Worm (Caenorhabditis elegans) whole organism, L3 larva: ENCODE data around the gene C07D10.5.
A peak's percentile ranks its signal among the peaks of the same experiment; 100 is the strongest.
"Not testable (repeated sequence)": the region's sequence is repeated elsewhere in the genome, so short reads cannot be mapped to it uniquely, and the experiment has no call there.

Experiments used
- R02D3.7 ChIP-seq: fragments of 150-350 bp; optimal IDR thresholded peaks from 2 replicates; lab custom pipeline; 2014; ENCODE audit warnings: missing biosample characterization, missing genetic modification characterization
- ZK546.5 ChIP-seq: sonication (generic microtip); optimal IDR thresholded peaks from 2 replicates; lab custom pipeline; 2017; ENCODE audit warnings: missing biosample characterization, missing genetic modification characterization
- aly-2 ChIP-seq: fragments of 150-350 bp; optimal IDR thresholded peaks from 2 replicates; lab custom pipeline; 2014; ENCODE audit warnings: missing biosample characterization, missing genetic modification characterization
- ama-1 ChIP-seq: fragments of 150-350 bp; optimal IDR thresholded peaks from 2 replicates; lab custom pipeline; 2018
- ceh-16 ChIP-seq: sonication (generic microtip); optimal IDR thresholded peaks from 2 replicates; lab custom pipeline; 2017; ENCODE audit warnings: missing biosample characterization, missing genetic modification characterization
- ceh-28 ChIP-seq: fragments of 150-350 bp; optimal IDR thresholded peaks from 2 replicates; lab custom pipeline; 2014; ENCODE audit warnings: missing biosample characterization, missing genetic modification reagents, missing genetic modification characterization
- ceh-9 ChIP-seq: sonication (generic microtip); optimal IDR thresholded peaks from 2 replicates; lab custom pipeline; 2018; ENCODE audit warnings: missing biosample characterization, missing genetic modification characterization
- daf-12 ChIP-seq: fragments of 150-350 bp; optimal IDR thresholded peaks from 2 replicates; lab custom pipeline; 2014; ENCODE audit warnings: missing biosample characterization, missing genetic modification reagents, missing genetic modification characterization
- egl-5 ChIP-seq: fragments of 150-350 bp; optimal IDR thresholded peaks from 2 replicates; lab custom pipeline; 2017; ENCODE audit warnings: missing biosample characterization, missing genetic modification reagents, missing genetic modification characterization, inconsistent platforms
- elt-2 ChIP-seq: sonication (generic microtip); optimal IDR thresholded peaks from 2 replicates; lab custom pipeline; 2016; ENCODE audit warnings: missing genetic modification reagents, mild to moderate bottlenecking, missing genetic modification characterization, missing compliant biosample characterization
- elt-3 ChIP-seq, 3 experiments: fragments of 150-350 bp in 1 of 3; sonication (generic microtip) in 2 of 3; optimal IDR thresholded peaks; 2 replicates in 2 of 3; 4 replicates in 1 of 3; lab custom pipeline; 2014 to 2017; ENCODE audit warnings: missing biosample characterization in 3 of 3, missing genetic modification characterization in 3 of 3
- eor-1 ChIP-seq, 2 experiments: fragments of 150-350 bp; optimal IDR thresholded peaks; 2 replicates each; lab custom pipeline; 2014 to 2018; ENCODE audit warnings: missing biosample characterization in 2 of 2, missing genetic modification characterization in 2 of 2
- fkh-10 ChIP-seq: sonication (generic microtip); optimal IDR thresholded peaks from 2 replicates; lab custom pipeline; 2017; ENCODE audit warnings: missing biosample characterization, missing genetic modification reagents, missing genetic modification characterization
- fkh-2 ChIP-seq: fragments of 150-350 bp; optimal IDR thresholded peaks from 2 replicates; lab custom pipeline; 2014; ENCODE audit warnings: missing biosample characterization, missing genetic modification reagents, missing genetic modification characterization
- fos-1 ChIP-seq: fragments of 150-350 bp; optimal IDR thresholded peaks from 2 replicates; lab custom pipeline; 2014; ENCODE audit warnings: missing biosample characterization, missing genetic modification characterization
- hmg-11 ChIP-seq: sonication (generic microtip); optimal IDR thresholded peaks from 2 replicates; lab custom pipeline; 2016; ENCODE audit warnings: missing genetic modification characterization, missing compliant biosample characterization
- jun-1 ChIP-seq: fragments of 150-350 bp; optimal IDR thresholded peaks from 2 replicates; lab custom pipeline; 2014; ENCODE audit warnings: missing biosample characterization, missing genetic modification reagents, missing genetic modification characterization
- lin-39 ChIP-seq: fragments of 150-350 bp; optimal IDR thresholded peaks from 2 replicates; lab custom pipeline; 2018; ENCODE audit warnings: missing biosample characterization, missing genetic modification reagents, missing genetic modification characterization
- lsy-12 ChIP-seq: sonication (generic microtip); optimal IDR thresholded peaks from 2 replicates; lab custom pipeline; 2016; ENCODE audit warnings: mild to moderate bottlenecking, missing genetic modification characterization, missing compliant biosample characterization
- mdl-1 ChIP-seq: fragments of 150-350 bp; optimal IDR thresholded peaks from 2 replicates; lab custom pipeline; 2014; ENCODE audit warnings: missing biosample characterization, missing genetic modification characterization
- mml-1 ChIP-seq: fragments of 150-350 bp; sonication (generic microtip); optimal IDR thresholded peaks from 3 replicates; lab custom pipeline; 2014; ENCODE audit warnings: missing biosample characterization, missing genetic modification characterization
- nfya-1 ChIP-seq: sonication (generic microtip); optimal IDR thresholded peaks from 2 replicates; lab custom pipeline; 2017; ENCODE audit warnings: missing genetic modification characterization, mild to moderate bottlenecking, missing compliant biosample characterization, antibody characterized with exemption, moderate library complexity; ENCODE audit not compliant: insufficient read depth
- nhr-11 ChIP-seq: fragments of 150-350 bp; optimal IDR thresholded peaks from 2 replicates; lab custom pipeline; 2014; ENCODE audit warnings: missing biosample characterization, missing genetic modification characterization
- nhr-23 ChIP-seq: fragments of 150-350 bp; optimal IDR thresholded peaks from 2 replicates; lab custom pipeline; 2014; ENCODE audit warnings: missing biosample characterization, missing genetic modification reagents, missing genetic modification characterization
- nhr-237 ChIP-seq: fragments of 150-350 bp; optimal IDR thresholded peaks from 2 replicates; lab custom pipeline; 2014; ENCODE audit warnings: missing biosample characterization, missing genetic modification characterization
- nhr-25 ChIP-seq: sonication (generic microtip); optimal IDR thresholded peaks from 2 replicates; lab custom pipeline; 2017; ENCODE audit warnings: missing biosample characterization, missing genetic modification characterization
- nhr-28 ChIP-seq: fragments of 150-350 bp; optimal IDR thresholded peaks from 2 replicates; lab custom pipeline; 2014; ENCODE audit warnings: missing biosample characterization, missing genetic modification characterization
- nhr-67 ChIP-seq: fragments of 150-350 bp; optimal IDR thresholded peaks from 2 replicates; lab custom pipeline; 2014; ENCODE audit warnings: missing biosample characterization, missing genetic modification characterization
- pha-4 ChIP-seq: fragments of 150-350 bp; optimal IDR thresholded peaks from 2 replicates; lab custom pipeline; 2014; ENCODE audit warnings: missing biosample characterization, missing genetic modification reagents, missing genetic modification characterization
- pqm-1 ChIP-seq: fragments of 150-350 bp; optimal IDR thresholded peaks from 2 replicates; lab custom pipeline; 2017; ENCODE audit warnings: missing biosample characterization, missing genetic modification characterization, inconsistent platforms
- sea-2 ChIP-seq: fragments of 150-350 bp; sonication (generic microtip); optimal IDR thresholded peaks from 4 replicates; lab custom pipeline; 2014; ENCODE audit warnings: missing biosample characterization, missing genetic modification reagents, missing genetic modification characterization
- skn-1 ChIP-seq: fragments of 150-350 bp; optimal IDR thresholded peaks from 2 replicates; lab custom pipeline; 2014; ENCODE audit warnings: missing biosample characterization, missing genetic modification characterization
- snpc-4 ChIP-seq: fragments of 150-350 bp; optimal IDR thresholded peaks from 2 replicates; lab custom pipeline; 2014; ENCODE audit warnings: missing biosample characterization, missing genetic modification characterization
- tbx-2 ChIP-seq: sonication (generic microtip); optimal IDR thresholded peaks from 2 replicates; lab custom pipeline; 2016; ENCODE audit warnings: mild to moderate bottlenecking, missing genetic modification characterization, missing compliant biosample characterization
- unc-39 ChIP-seq: sonication (generic microtip); optimal IDR thresholded peaks from 4 replicates; lab custom pipeline; 2017; ENCODE audit warnings: missing biosample characterization, missing genetic modification characterization
- unc-62 ChIP-seq: fragments of 150-350 bp; sonication (generic microtip); optimal IDR thresholded peaks from 4 replicates; lab custom pipeline; 2014; ENCODE audit warnings: missing biosample characterization, missing genetic modification reagents, missing genetic modification characterization
- ztf-11 ChIP-seq: fragments of 150-350 bp; optimal IDR thresholded peaks from 2 replicates; lab custom pipeline; 2014; ENCODE audit warnings: missing biosample characterization, missing genetic modification characterization
- ztf-4 ChIP-seq: fragments of 150-350 bp; optimal IDR thresholded peaks from 2 replicates; lab custom pipeline; 2014; ENCODE audit warnings: missing biosample characterization, missing genetic modification characterization

Gene C07D10.5

ce11 chrII:7358489-7358943 is 22.8 kb upstream of the C07D10.5 start, which contains the start of gene insc-1:
TSS of gene insc-1 (plus strand) at chrII:7358893.
- TF ChIP-seq lin-39 (tag; lab: Kevin White, UChicago): no peak
- TF ChIP-seq pqm-1: no peak
- TF ChIP-seq ztf-4 (tag; lab: Kevin White, UChicago): no peak
- no peak for TF ChIP-seq ama-1 (lab: Kevin White, UChicago)
- TF ChIP-seq R02D3.7: no peak
- no peak for TF ChIP-seq mml-1 (tag; lab: Kevin White, UChicago)
- TF ChIP-seq ceh-28: no peak
- TF ChIP-seq elt-2: no peak
- TF ChIP-seq daf-12 (tag; lab: Kevin White, UChicago): no peak
- no peak for TF ChIP-seq unc-62 (GFP tag; lab: Kevin White, UChicago)
- no peak for TF ChIP-seq mdl-1 (tag; lab: Kevin White, UChicago)
- TF ChIP-seq fkh-10: no peak
- no peak for TF ChIP-seq nhr-67 (tag; lab: Kevin White, UChicago)

- no peak for TF ChIP-seq daf-12 (tag; lab: Kevin White, UChicago)
- TF ChIP-seq nhr-11 (tag; lab: Kevin White, UChicago): no peak
- TF ChIP-seq hmg-11 (tag; lab: Kevin White, UChicago): peak; percentile 21
- TF ChIP-seq lin-39 (tag; lab: Kevin White, UChicago): no peak
- TF ChIP-seq ztf-4 (tag; lab: Kevin White, UChicago): no peak
- TF ChIP-seq unc-39: no peak
- peak; percentile 99 for TF ChIP-seq skn-1 (tag; lab: Kevin White, UChicago)
- no peak for TF ChIP-seq fos-1 (tag; lab: Kevin White, UChicago)
- TF ChIP-seq snpc-4 (tag; lab: Kevin White, UChicago): peak; percentile 30
- no peak for TF ChIP-seq fkh-2
- no peak for TF ChIP-seq nhr-25 (tag; lab: Kevin White, UChicago)
- peak; percentile 74 for TF ChIP-seq elt-2
- TF ChIP-seq aly-2 (tag; lab: Kevin White, UChicago): no peak
- TF ChIP-seq nhr-237 (tag; lab: Kevin White, UChicago): no peak
- peak; percentile 32 for TF ChIP-seq pha-4 (tag; lab: Kevin White, UChicago)
- TF ChIP-seq mml-1 (tag; lab: Kevin White, UChicago): no peak
- no peak for TF ChIP-seq tbx-2 (tag; lab: Kevin White, UChicago)
- no peak for TF ChIP-seq nhr-28 (tag; lab: Kevin White, UChicago)
- no peak for TF ChIP-seq jun-1 (tag; lab: Kevin White, UChicago)
- peak; percentile 70 for TF ChIP-seq nfya-1
- no peak for TF ChIP-seq fkh-10
- no peak for TF ChIP-seq ztf-11 (tag; lab: Kevin White, UChicago)
- no peak for TF ChIP-seq eor-1 (tag; optimal IDR thresholded peaks at IDR 0.05; lab: Kevin White, UChicago)
- TF ChIP-seq ceh-28: peak; percentile 57
- no peak for TF ChIP-seq unc-62 (GFP tag; lab: Kevin White, UChicago)
- no peak for TF ChIP-seq ama-1 (lab: Kevin White, UChicago)
- TF ChIP-seq nhr-67 (tag; lab: Kevin White, UChicago): no peak
- TF ChIP-seq pqm-1: peak; percentile 72
- TF ChIP-seq ZK546.5: no peak
These were observed 17.3 kb upstream of the C07D10.5 start, which contains the start of gene msra-1 for ce11 chrII:7363990-7364455. TSS of gene msra-1 (minus strand) at chrII:7364040.

- TF ChIP-seq pha-4 (tag; lab: Kevin White, UChicago) (no peak), egl-5 (tag; lab: Kevin White, UChicago) (no peak), ceh-9 (tag; lab: Kevin White, UChicago) (no peak), lsy-12 (tag; lab: Kevin White, UChicago) (no peak), nhr-237 (tag; lab: Kevin White, UChicago) (no peak), nhr-28 (tag; lab: Kevin White, UChicago) (no peak), jun-1 (tag; lab: Kevin White, UChicago) (no peak), nhr-23 (tag; lab: Kevin White, UChicago) (no peak), elt-3 (tag; optimal IDR thresholded peaks at IDR 0.05; lab: Kevin White, UChicago) (no peak), R02D3.7 (no peak), ama-1 (lab: Kevin White, UChicago) (no peak), ztf-4 (tag; lab: Kevin White, UChicago) (no peak), ztf-11 (tag; lab: Kevin White, UChicago) (no peak)
These were observed 12.6 kb upstream of the C07D10.5 start, which contains the start of gene F43E2.6 for ce11 chrII:7368761-7369160. TSS of gene F43E2.6 (minus strand) at chrII:7368861.

- not testable (repeated sequence) for TF ChIP-seq eor-1 (tag; optimal IDR thresholded peaks at IDR 0.05; lab: Kevin White, UChicago); ceh-16 (tag; lab: Kevin White, UChicago); sea-2
These were observed 11.2 kb upstream of the C07D10.5 start, which contains the start of gene F43E2.11 for ce11 chrII:7370195-7370594. TSS of gene F43E2.11 (minus strand) at chrII:7370295.
